Worm (Caenorhabditis elegans) whole organism, L4/young adult: Measurements from ENCODE around the gene ifo-1.

Source experiments
- W03F9.2 ChIP-seq: fragments of 150-350 bp; optimal IDR thresholded peaks from 2 replicates; lab custom pipeline; 2014; ENCODE audit warnings: missing biosample characterization, missing genetic modification characterization
- dao-5 ChIP-seq: sonication (generic microtip); optimal IDR thresholded peaks from 2 replicates; lab custom pipeline; 2016; ENCODE audit warnings: missing genotype, missing genetic modification characterization, moderate library complexity, missing compliant biosample characterization
- him-1 ChIP-seq: sonication (generic microtip); optimal IDR thresholded peaks from 2 replicates; lab custom pipeline; 2016; ENCODE audit warnings: missing genotype, missing genetic modification reagents, missing genetic modification characterization, missing compliant biosample characterization

The ifo-1 gene

ce11 chrIV:7291957-7292356 is 34.5 kb downstream of the ifo-1 start, which contains the start of gene F42C5.4:
TSS of gene F42C5.4 (minus strand) at chrIV:7292127.
- no peak for TF ChIP-seq him-1

DNA sequence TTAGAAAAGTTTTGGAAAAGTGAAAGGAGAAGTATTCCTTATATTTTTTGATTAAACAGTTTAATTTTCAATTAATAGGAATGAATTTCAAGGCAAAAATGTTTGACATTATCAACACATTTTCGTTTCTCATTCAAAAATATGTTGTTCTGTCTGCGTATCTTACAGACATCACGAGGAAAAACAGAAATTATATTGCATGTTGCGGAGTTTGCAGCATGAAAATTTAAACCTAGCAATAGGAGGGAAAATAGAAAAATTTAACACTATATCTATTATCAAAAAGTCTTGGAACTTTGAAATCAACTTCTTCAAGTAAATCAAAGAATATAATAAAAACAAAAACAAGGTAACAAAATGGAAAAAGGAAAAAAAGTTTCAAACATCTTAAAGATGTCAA is 35.4 kb downstream of the ifo-1 start:
- TF ChIP-seq W03F9.2 = no peak
- no peak for TF ChIP-seq dao-5 (tag; lab: Kevin White, UChicago)
- TF ChIP-seq him-1 = no peak

- TF ChIP-seq W03F9.2 (no peak), him-1 (no peak), dao-5 (tag; lab: Kevin White, UChicago) (no peak)
Observed at ce11 chrIV:7287474-7287873, 39.0 kb downstream of the ifo-1 start, which contains the start of gene F42C5.3. TSS of gene F42C5.3 (minus strand) at chrIV:7287574.

DNA sequence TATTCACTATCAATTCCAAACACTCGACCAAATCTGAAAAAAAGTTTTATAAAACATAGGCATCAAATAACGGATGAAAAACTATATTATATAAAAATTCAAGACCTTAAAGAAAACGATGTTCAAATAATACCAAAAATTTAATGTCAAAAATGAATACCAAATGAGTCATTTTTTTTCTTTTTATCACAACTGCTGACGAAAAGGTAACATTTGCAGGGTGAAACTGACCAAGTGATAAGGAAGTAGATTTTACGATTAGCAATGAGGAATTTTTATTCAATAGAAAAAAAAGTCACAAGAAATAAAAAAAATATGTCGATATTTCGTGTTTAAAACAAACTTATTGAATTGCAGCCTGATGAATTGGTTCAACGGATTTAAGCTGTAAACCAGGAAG is 40.6 kb downstream of the ifo-1 start, which contains the start of gene C06E4.8:
Gene C06E4.8, minus strand, starts transcription at position 37 of the 400 bp plus-strand sequence.
- TF ChIP-seq dao-5 (tag; lab: Kevin White, UChicago) = no peak
- TF ChIP-seq W03F9.2 = no peak
- TF ChIP-seq him-1 = no peak

DNA sequence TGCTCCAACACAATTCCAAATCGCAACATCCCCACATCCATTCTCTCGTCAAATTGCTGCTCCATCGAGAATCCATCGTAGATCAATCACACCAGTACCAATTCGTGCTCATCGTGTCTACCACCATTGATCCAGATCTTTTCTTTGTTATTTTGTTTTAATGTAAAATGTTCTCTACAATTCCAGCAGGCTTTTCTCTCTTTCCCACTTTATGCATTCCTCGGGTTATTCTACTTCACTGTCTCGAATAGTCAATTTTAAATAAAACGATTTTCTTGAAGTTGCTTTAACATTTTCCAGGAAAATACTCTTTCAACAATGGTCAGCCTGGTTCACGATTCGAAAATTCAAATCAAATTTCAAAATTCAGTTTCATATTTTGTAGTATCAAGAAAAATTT is 43.5 kb downstream of the ifo-1 start, which contains the start of gene C06E4.1:
Gene C06E4.1, plus strand, starts transcription at position 301 of the 400 bp plus-strand sequence.
- TF ChIP-seq dao-5 (tag; lab: Kevin White, UChicago) (no peak), him-1 (no peak), W03F9.2 (no peak)

DNA sequence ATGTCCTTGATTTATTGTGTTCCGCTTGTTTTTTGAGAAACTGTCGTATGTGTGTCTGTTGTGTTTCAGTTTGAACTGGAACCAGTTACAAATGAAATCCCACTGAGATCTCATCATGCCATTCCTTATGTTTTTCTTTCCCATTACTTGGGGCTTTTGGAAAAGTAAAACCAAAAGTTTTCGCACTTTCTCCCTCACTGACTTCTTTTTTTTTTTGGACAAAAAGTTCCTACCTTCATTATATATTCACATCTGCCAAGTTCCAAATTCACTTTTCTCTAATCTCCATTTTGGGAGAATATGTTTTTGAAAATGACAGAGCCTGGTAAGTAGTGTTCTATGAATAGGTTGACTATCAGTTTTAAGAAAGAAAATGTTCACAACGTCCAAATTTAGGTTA is 49.8 kb downstream of the ifo-1 start, which contains the start of gene C06E4.2:
Gene C06E4.2, plus strand, starts transcription at position 301 of the 400 bp plus-strand sequence.
- TF ChIP-seq dao-5 (tag; lab: Kevin White, UChicago) (no peak), W03F9.2 (no peak), him-1 (no peak)

- TF ChIP-seq W03F9.2 (no peak), dao-5 (tag; lab: Kevin White, UChicago) (no peak), him-1 (no peak)
Observed at ce11 chrIV:7274969-7275548, 51.4 kb downstream of the ifo-1 start.
